Worm (Caenorhabditis elegans): ENCODE results near the gene srh-47.

The srh-47 gene

DNA sequence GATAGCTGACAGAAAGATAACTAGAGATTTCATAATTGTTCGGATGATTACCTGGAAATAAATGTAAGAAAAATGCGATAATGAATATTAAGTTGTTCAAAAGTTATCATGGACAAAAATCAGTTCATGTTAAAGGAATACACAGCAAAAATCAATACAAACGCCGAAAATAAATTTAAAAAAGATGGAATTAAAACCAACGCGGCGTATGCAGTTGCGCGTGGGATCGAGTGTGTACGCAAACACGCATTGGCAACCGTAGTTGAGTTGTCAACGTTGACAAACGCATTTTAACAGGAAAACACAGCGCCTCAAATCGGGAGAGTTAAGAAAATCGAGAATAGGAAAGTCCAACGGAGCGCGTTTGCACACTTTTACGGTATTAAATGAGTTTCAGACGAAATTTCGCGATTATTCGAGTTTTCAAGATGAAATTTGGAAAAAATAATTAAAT is 26.5 kb upstream of the srh-47 start, which contains the start of gene tmed-10 (continued):
- no peak for TF ChIP-seq Y48G9A.11 (GFP tag; IDR thresholded peaks at IDR 0.05)
- TF ChIP-seq unc-39 (tag; optimal IDR thresholded peaks at IDR 0.05): no peak
- TF ChIP-seq hif-1 (tag; optimal IDR thresholded peaks at IDR 0.05): peak in 1 of 2 experiments; percentile 12
- TF ChIP-seq F44E2.7 (GFP tag; IDR thresholded peaks at IDR 0.05): no peak
- peak; percentile 76 for TF ChIP-seq hmg-1.1 (GFP tag; IDR thresholded peaks at IDR 0.05)
- no peak for TF ChIP-seq D1046.2 (GFP tag; IDR thresholded peaks at IDR 0.05)
- no peak for TF ChIP-seq Y75B8A.6 (GFP tag; IDR thresholded peaks at IDR 0.05)
- 0 out of 2 replicates have a peak, but pooled peaks have one; percentile 10 for TF ChIP-seq dmd-9 (GFP tag; IDR thresholded peaks at IDR 0.05)
- no peak for TF ChIP-seq cey-2 (tag; optimal IDR thresholded peaks at IDR 0.05; ENCODE audit: borderline replicate concordance, insufficient read depth)
- TF ChIP-seq daf-16 (GFP tag; optimal IDR thresholded peaks at IDR 0.05): no peak
- TF ChIP-seq daf-16 (tag; optimal IDR thresholded peaks at IDR 0.05): no peak
- no peak for TF ChIP-seq nhr-77 (tag; optimal IDR thresholded peaks at IDR 0.05)
- no peak for TF ChIP-seq mep-1 (tag; optimal IDR thresholded peaks at IDR 0.05)
- TF ChIP-seq set-16 (GFP tag; IDR thresholded peaks at IDR 0.05): no peak
- TF ChIP-seq nhr-6 (tag; optimal IDR thresholded peaks at IDR 0.05): no peak
- no peak for TF ChIP-seq egl-27 (tag; optimal IDR thresholded peaks at IDR 0.05)
- no peak for TF ChIP-seq php-3 (GFP tag; IDR thresholded peaks at IDR 0.05)
- TF ChIP-seq fos-1 (tag; optimal IDR thresholded peaks at IDR 0.05): no peak
- TF ChIP-seq F49E8.2 (tag; optimal IDR thresholded peaks at IDR 0.05; ENCODE audit: borderline replicate concordance): no peak
- TF ChIP-seq mes-2 (tag; optimal IDR thresholded peaks at IDR 0.05; ENCODE audit: poor library complexity, severe bottlenecking): peak; percentile 84
- peak; percentile 43 for TF ChIP-seq unc-130 (GFP tag; optimal IDR thresholded peaks at IDR 0.05)
- TF ChIP-seq pha-4 (GFP tag; IDR thresholded peaks at IDR 0.05): 0 out of 2 replicates have a peak, but pooled peaks have one; percentile 51
- TF ChIP-seq pha-4 (tag; optimal IDR thresholded peaks at IDR 0.05): peak; percentile 18
- TF ChIP-seq zip-2 (tag; optimal IDR thresholded peaks at IDR 0.05): no peak
- TF ChIP-seq zfp-3 (GFP tag; conservative IDR thresholded peaks at IDR 0.05): no peak
- no peak for TF ChIP-seq ZK546.5 (tag; optimal IDR thresholded peaks at IDR 0.05)
- TF ChIP-seq pqm-1 (tag; optimal IDR thresholded peaks at IDR 0.05): no peak
- TF ChIP-seq dmd-6 (GFP tag; IDR thresholded peaks at IDR 0.05): peak; percentile 72
- TF ChIP-seq dve-1 (tag; optimal IDR thresholded peaks at IDR 0.05; ENCODE audit: insufficient read depth): peak; percentile 56
- no peak for TF ChIP-seq R02D3.7 (tag; optimal IDR thresholded peaks at IDR 0.05)
- peak in 1 of 2 experiments; percentile 3 for TF ChIP-seq mdl-1 (tag; optimal IDR thresholded peaks at IDR 0.05)
- TF ChIP-seq hlh-11 (tag; optimal IDR thresholded peaks at IDR 0.05): peak; percentile 64
- peak; percentile 95 for TF ChIP-seq lin-38 (GFP tag; IDR thresholded peaks at IDR 0.05)
- TF ChIP-seq ztf-11 (tag; optimal IDR thresholded peaks at IDR 0.05): no peak
- peak in 1 of 2 experiments; percentile 56 for TF ChIP-seq unc-62 (GFP tag; optimal IDR thresholded peaks at IDR 0.05 in 1 of 2)
- TF ChIP-seq unc-62 (tag; optimal IDR thresholded peaks at IDR 0.05): no peak
- no peak for TF ChIP-seq zip-11 (GFP tag; IDR thresholded peaks at IDR 0.05)
- no peak for TF ChIP-seq ceh-62 (tag; optimal IDR thresholded peaks at IDR 0.05)
- no peak for TF ChIP-seq nhr-41 (GFP tag; IDR thresholded peaks at IDR 0.05)
- TF ChIP-seq lin-1 (GFP tag; IDR thresholded peaks at IDR 0.05): no peak
- no peak for TF ChIP-seq nhr-48 (tag; optimal IDR thresholded peaks at IDR 0.05)
- TF ChIP-seq attf-4 (tag; optimal IDR thresholded peaks at IDR 0.05): no peak
- TF ChIP-seq ceh-28 (tag; optimal IDR thresholded peaks at IDR 0.05): no peak
- TF ChIP-seq saeg-2 (GFP tag; IDR thresholded peaks at IDR 0.05): no peak
- peak; percentile 44 for TF ChIP-seq hlh-30 (tag; optimal IDR thresholded peaks at IDR 0.05; ENCODE audit: insufficient read depth)
- peak; percentile 77 for TF ChIP-seq mxl-3 (GFP tag; optimal IDR thresholded peaks at IDR 0.05)
- TF ChIP-seq ceh-20 (GFP tag; IDR thresholded peaks at IDR 0.05): peak; percentile 75
- TF ChIP-seq duxl-1 (tag; optimal IDR thresholded peaks at IDR 0.05; ENCODE audit: poor library complexity): no peak
- no peak for TF ChIP-seq ceh-82 (tag; optimal IDR thresholded peaks at IDR 0.05)
- no peak for TF ChIP-seq ZK337.2 (GFP tag; IDR thresholded peaks at IDR 0.05)
- peak; percentile 43 for TF ChIP-seq nhr-28 (tag; optimal IDR thresholded peaks at IDR 0.05)
